Fruit fly (Drosophila melanogaster) whole organism, embryonic: ENCODE measurements around the gene SkpA.

Experiments
- Atf3 ChIP-seq: fragments of 200-800 bp; sonication (Bioruptor generic); optimal IDR thresholded peaks from 3 replicates; lab custom pipeline; 2016; ENCODE audit warnings: missing biosample characterization, missing genetic modification characterization
- B-H1 ChIP-seq: fragments of 200-800 bp; sonication (Bioruptor generic); IDR thresholded peaks from 3 replicates; pipeline ENCODE4 v1.3.6; 2022; ENCODE audit warnings: missing biosample characterization, missing genetic modification characterization
- CG10147 ChIP-seq: fragments of 200-800 bp; sonication (Bioruptor generic); optimal IDR thresholded peaks from 2 replicates; lab custom pipeline; 2019; ENCODE audit warnings: missing biosample characterization, mild to moderate bottlenecking, missing genetic modification characterization, moderate library complexity
- CG10654 ChIP-seq: fragments of 200-800 bp; sonication (Bioruptor generic); optimal IDR thresholded peaks from 2 replicates; lab custom pipeline; 2016; ENCODE audit warnings: missing biosample characterization, missing genetic modification characterization
- CG11456 ChIP-seq: fragments of 200-800 bp; sonication (Bioruptor generic); IDR thresholded peaks from 3 replicates; pipeline ENCODE4 v1.3.6; 2022; ENCODE audit warnings: missing biosample characterization, missing genetic modification characterization
- CG12071 ChIP-seq: fragments of 200-800 bp; sonication (Bioruptor generic); optimal IDR thresholded peaks from 3 replicates; lab custom pipeline; 2018; ENCODE audit warnings: missing biosample characterization, mild to moderate bottlenecking, missing genetic modification characterization
- CG15011 ChIP-seq: fragments of 200-800 bp; sonication (Bioruptor generic); optimal IDR thresholded peaks from 3 replicates; lab custom pipeline; 2018; ENCODE audit warnings: missing biosample characterization, mild to moderate bottlenecking, missing genetic modification characterization
- CG15479 ChIP-seq: fragments of 200-800 bp; sonication (Bioruptor generic); optimal IDR thresholded peaks from 3 replicates; lab custom pipeline; 2019; ENCODE audit warnings: missing biosample characterization, mild to moderate bottlenecking, missing genetic modification characterization, moderate library complexity
- CG16815 ChIP-seq: fragments of 200-800 bp; sonication (Bioruptor generic); optimal IDR thresholded peaks from 3 replicates; lab custom pipeline; 2017; ENCODE audit warnings: missing biosample characterization, mild to moderate bottlenecking, missing genetic modification characterization
- CG16863 ChIP-seq: fragments of 200-800 bp; sonication (Bioruptor generic); optimal IDR thresholded peaks from 3 replicates; lab custom pipeline; 2016; ENCODE audit warnings: missing biosample characterization, missing genetic modification characterization
- CG17568 ChIP-seq: fragments of 200-800 bp; sonication (Bioruptor generic); optimal IDR thresholded peaks from 2 replicates; lab custom pipeline; 2018; ENCODE audit warnings: missing biosample characterization, mild to moderate bottlenecking, missing genetic modification characterization, moderate library complexity
- CG18764 ChIP-seq: fragments of 200-800 bp; sonication (Bioruptor generic); optimal IDR thresholded peaks from 3 replicates; lab custom pipeline; 2016; ENCODE audit warnings: missing biosample characterization, missing genetic modification characterization
- CG2678 ChIP-seq: fragments of 200-800 bp; sonication (Bioruptor generic); optimal IDR thresholded peaks from 3 replicates; lab custom pipeline; 2019; ENCODE audit warnings: missing biosample characterization, mild to moderate bottlenecking, missing genetic modification characterization, moderate library complexity
- CG2875 ChIP-seq: fragments of 200-800 bp; sonication (Bioruptor generic); optimal IDR thresholded peaks from 2 replicates; lab custom pipeline; 2017; ENCODE audit warnings: missing biosample characterization, mild to moderate bottlenecking, missing genetic modification characterization, missing genetic modification reagents
- CG30020 ChIP-seq: fragments of 200-800 bp; optimal IDR thresholded peaks from 2 replicates; lab custom pipeline; 2019; ENCODE audit warnings: missing biosample characterization, mild to moderate bottlenecking, missing genetic modification characterization, moderate library complexity
- CG31365 ChIP-seq: fragments of 200-800 bp; sonication (Bioruptor generic); optimal IDR thresholded peaks from 2 replicates; lab custom pipeline; 2018; ENCODE audit warnings: missing biosample characterization, mild to moderate bottlenecking, missing genetic modification characterization
- CG5180 ChIP-seq: fragments of 200-800 bp; sonication (Bioruptor generic); optimal IDR thresholded peaks from 3 replicates; lab custom pipeline; 2017; ENCODE audit warnings: missing biosample characterization, missing genetic modification characterization, mild to moderate bottlenecking, moderate library complexity, missing genetic modification reagents
- CG7357 ChIP-seq: fragments of 200-800 bp; sonication (Bioruptor generic); IDR thresholded peaks from 3 replicates; pipeline ENCODE4 v1.3.6; 2022; ENCODE audit warnings: missing biosample characterization, missing genetic modification characterization
- CG7963 ChIP-seq: fragments of 200-800 bp; sonication (Bioruptor generic); IDR thresholded peaks from 3 replicates; pipeline ENCODE4 v1.3.6; 2022; ENCODE audit warnings: missing biosample characterization, missing genetic modification characterization; ENCODE audit not compliant: partially characterized antibody
- CG8281 ChIP-seq: fragments of 200-800 bp; sonication (Bioruptor generic); optimal IDR thresholded peaks from 2 replicates; lab custom pipeline; 2018; ENCODE audit warnings: missing biosample characterization, mild to moderate bottlenecking, missing genetic modification characterization, moderate library complexity
- CG9215 ChIP-seq: fragments of 200-800 bp; sonication (Bioruptor generic); IDR thresholded peaks from 2 replicates; pipeline ENCODE4 v1.3.6; 2022; ENCODE audit warnings: missing biosample characterization, missing genetic modification characterization
- CG9437 ChIP-seq: fragments of 200-800 bp; sonication (Bioruptor generic); optimal IDR thresholded peaks from 2 replicates; lab custom pipeline; 2018; ENCODE audit warnings: missing biosample characterization, mild to moderate bottlenecking, missing genetic modification characterization
- CG9876 ChIP-seq: fragments of 200-800 bp; sonication (Bioruptor generic); optimal IDR thresholded peaks from 2 replicates; lab custom pipeline; 2016; ENCODE audit warnings: missing biosample characterization, missing genetic modification characterization
- D ChIP-seq, 2 experiments: fragments of 200-800 bp in 1 of 2; fragments of >200 bp in 1 of 2; sonication (Bioruptor generic) in 1 of 2; optimal IDR thresholded peaks; 2 replicates in 1 of 2; 3 replicates in 1 of 2; lab custom pipeline; 2017; ENCODE audit warnings: mild to moderate bottlenecking in 1 of 2, missing biosample characterization in 1 of 2, missing genetic modification characterization in 1 of 2, missing genetic modification reagents in 1 of 2
- Hr51 ChIP-seq, 2 experiments: fragments of 200-800 bp; sonication (Bioruptor generic); optimal IDR thresholded peaks; 2 replicates in 1 of 2; 3 replicates in 1 of 2; lab custom pipeline; 2016 to 2018; ENCODE audit warnings: missing biosample characterization in 2 of 2, missing genetic modification characterization in 2 of 2, mild to moderate bottlenecking in 1 of 2, moderate library complexity in 1 of 2
- Lim3 ChIP-seq: fragments of 200-800 bp; sonication (Bioruptor generic); IDR thresholded peaks from 2 replicates; pipeline ENCODE4 v1.3.6; 2022; ENCODE audit warnings: missing biosample characterization, missing genetic modification characterization
- Neu2 ChIP-seq: fragments of 200-800 bp; sonication (Bioruptor generic); optimal IDR thresholded peaks from 3 replicates; lab custom pipeline; 2016; ENCODE audit warnings: missing biosample characterization, missing genetic modification characterization, borderline replicate concordance
- Nf-YC ChIP-seq: fragments of 200-800 bp; optimal IDR thresholded peaks from 3 replicates; lab custom pipeline; 2019; ENCODE audit warnings: missing biosample characterization, mild to moderate bottlenecking, missing genetic modification characterization, moderate library complexity
- Oaz ChIP-seq: fragments of 200-800 bp; sonication (Bioruptor generic); IDR thresholded peaks from 2 replicates; pipeline ENCODE4 v1.3.6; 2022; ENCODE audit warnings: missing biosample characterization, missing genetic modification characterization
- Rfx ChIP-seq: fragments of 200-800 bp; sonication (Bioruptor generic); IDR thresholded peaks from 2 replicates; pipeline ENCODE4 v1.3.6; 2022; ENCODE audit warnings: missing biosample characterization, missing genetic modification characterization
- Side ChIP-seq: fragments of 200-800 bp; sonication (Bioruptor generic); optimal IDR thresholded peaks from 2 replicates; lab custom pipeline; 2016; ENCODE audit warnings: missing biosample characterization, missing genetic modification characterization
- Xbp1 ChIP-seq: fragments of 200-800 bp; sonication (Bioruptor generic); optimal IDR thresholded peaks from 3 replicates; lab custom pipeline; 2016; ENCODE audit warnings: missing biosample characterization, mild to moderate bottlenecking, missing genetic modification characterization
- ato ChIP-seq: fragments of 200-800 bp; sonication (Bioruptor generic); IDR thresholded peaks from 2 replicates; pipeline ENCODE4 v1.3.6; 2022; ENCODE audit warnings: missing biosample characterization, missing genetic modification characterization; ENCODE audit not compliant: partially characterized antibody
- bsh ChIP-seq, 2 experiments: fragments of 200-800 bp; sonication (Bioruptor generic); optimal IDR thresholded peaks; 2 replicates each; lab custom pipeline; 2017 to 2018; ENCODE audit warnings: mild to moderate bottlenecking in 2 of 2, missing biosample characterization in 2 of 2, missing genetic modification characterization in 2 of 2, moderate library complexity in 1 of 2
- crp ChIP-seq, 2 experiments: fragments of 200-800 bp; sonication (Bioruptor generic); optimal IDR thresholded peaks; 2 replicates in 1 of 2; 3 replicates in 1 of 2; lab custom pipeline; 2017; ENCODE audit warnings: missing biosample characterization in 2 of 2, missing genetic modification characterization in 2 of 2, mild to moderate bottlenecking in 1 of 2, moderate library complexity in 1 of 2
- disco-r ChIP-seq: fragments of 200-800 bp; sonication (Bioruptor generic); optimal IDR thresholded peaks from 2 replicates; lab custom pipeline; 2016; ENCODE audit warnings: missing biosample characterization, missing genetic modification characterization
- dysf ChIP-seq: fragments of 200-800 bp; sonication (Bioruptor generic); IDR thresholded peaks from 3 replicates; pipeline ENCODE4 v1.3.6; 2022; ENCODE audit warnings: missing biosample characterization, missing genetic modification characterization
- gfzf ChIP-seq: fragments of 200-800 bp; sonication (Bioruptor generic); optimal IDR thresholded peaks from 2 replicates; lab custom pipeline; 2016; ENCODE audit warnings: missing biosample characterization, mild to moderate bottlenecking, missing genetic modification characterization, moderate library complexity
- nerfin-2 ChIP-seq: fragments of 200-800 bp; sonication (Bioruptor generic); IDR thresholded peaks from 2 replicates; pipeline ENCODE4 v1.3.6; 2022; ENCODE audit warnings: missing biosample characterization, missing genetic modification characterization; ENCODE audit not compliant: partially characterized antibody
- org-1 ChIP-seq: fragments of 200-800 bp; sonication (Bioruptor generic); optimal IDR thresholded peaks from 2 replicates; lab custom pipeline; 2017; ENCODE audit warnings: missing biosample characterization, missing genetic modification characterization
- otp ChIP-seq: fragments of 200-800 bp; sonication (Bioruptor generic); IDR thresholded peaks from 3 replicates; pipeline ENCODE4, ENCODE4 v1.3.6; 2022; ENCODE audit warnings: missing biosample characterization, missing genetic modification characterization
- p53 ChIP-seq: fragments of 200-800 bp; sonication (Bioruptor generic); optimal IDR thresholded peaks from 2 replicates; lab custom pipeline; 2016; ENCODE audit warnings: missing biosample characterization, missing genetic modification characterization
- sc ChIP-seq, 3 experiments: fragments of >200 bp in 2 of 3; fragments of 200-800 bp in 1 of 3; sonication (Bioruptor generic) in 1 of 3; optimal IDR thresholded peaks; 2 replicates in 2 of 3; 3 replicates in 1 of 3; lab custom pipeline; 2017; ENCODE audit warnings: mild to moderate bottlenecking in 1 of 3, missing biosample characterization in 1 of 3, missing genetic modification characterization in 1 of 3, missing genetic modification reagents in 1 of 3
- seq ChIP-seq: fragments of 200-800 bp; sonication (Bioruptor generic); IDR thresholded peaks from 2 replicates; pipeline ENCODE4 v1.3.6; 2022; ENCODE audit warnings: missing biosample characterization, missing genetic modification characterization
- sqz ChIP-seq: fragments of 200-800 bp; sonication (Bioruptor generic); optimal IDR thresholded peaks from 3 replicates; lab custom pipeline; 2018; ENCODE audit warnings: missing biosample characterization, mild to moderate bottlenecking, missing genetic modification characterization
- sr ChIP-seq: fragments of 200-800 bp; sonication (Bioruptor generic); IDR thresholded peaks from 3 replicates; pipeline ENCODE4 v1.3.6; 2022; ENCODE audit warnings: missing biosample characterization, missing genetic modification characterization
- tio ChIP-seq: fragments of 200-800 bp; sonication (Bioruptor generic); optimal IDR thresholded peaks from 2 replicates; lab custom pipeline; 2017; ENCODE audit warnings: missing biosample characterization, missing genetic modification characterization, inconsistent platforms

Gene SkpA

dm6 chrX:686437-686972 is 30.6 kb downstream of the SkpA start, which contains the start of gene sdk (continued):
- TF ChIP-seq ato (GFP tag; lab: Robert Waterston, UW) (peak; percentile 65), D (optimal IDR thresholded peaks at IDR 0.05; lab: Kevin White, UChicago) (peak; percentile 76), D (GFP tag; optimal IDR thresholded peaks at IDR 0.05; lab: Kevin White, UChicago) (peak; percentile 91), CG10147 (GFP tag; lab: Kevin White, UChicago) (peak; percentile 86), CG16863 (peak; percentile 94), Lim3 (GFP tag; lab: Robert Waterston, UW) (no peak), CG12071 (peak; percentile 81), sr (peak; percentile 35; the same call in 1 of the 3 replicates), p53 (GFP tag; lab: Kevin White, UChicago) (peak; percentile 81), CG10654 (GFP tag; lab: Kevin White, UChicago) (peak; percentile 85), org-1 (GFP tag; lab: Kevin White, UChicago) (peak; percentile 94), tio (peak; percentile 90), CG17568 (GFP tag; lab: Kevin White, UChicago) (peak; percentile 87), Rfx (GFP tag; lab: Robert Waterston, UW) (peak; percentile 88), Xbp1 (peak; percentile 89), Atf3 (GFP tag; lab: Kevin White, UChicago) (peak; percentile 93), B-H1 (peak; percentile 75), CG9876 (GFP tag; lab: Kevin White, UChicago) (peak; percentile 83), CG16815 (peak; percentile 95), CG11456 (GFP tag; lab: Robert Waterston, UW) (peak; percentile 78; the same call in 2 of the 3 replicates), Oaz (GFP tag; lab: Robert Waterston, UW) (peak; percentile 69; the same call in 1 of the 2 replicates), CG15479 (GFP tag; lab: Kevin White, UChicago) (peak; percentile 84), CG15011 (GFP tag; lab: Kevin White, UChicago) (peak; percentile 78), sc (optimal IDR thresholded peaks at IDR 0.05; lab: Kevin White, UChicago) (no peak), sc (GFP tag; optimal IDR thresholded peaks at IDR 0.05; lab: Kevin White, UChicago) (peak; percentile 86), seq (GFP tag; lab: Robert Waterston, UW) (peak; percentile 90), Neu2 (GFP tag; lab: Kevin White, UChicago) (peak; percentile 73), CG2678 (tag; lab: Kevin White, UChicago) (peak; percentile 94), CG9215 (peak; percentile 90), sqz (peak; percentile 87), dysf (GFP tag; lab: Robert Waterston, UW) (peak; percentile 92), CG7357 (GFP tag; lab: Robert Waterston, UW) (peak; percentile 80), gfzf (GFP tag; lab: Kevin White, UChicago) (no peak), crp (GFP tag; optimal IDR thresholded peaks at IDR 0.05; lab: Kevin White, UChicago) (peak in 1 of 2 experiments; percentile 51), CG9437 (GFP tag; lab: Kevin White, UChicago) (peak; percentile 82), Side (GFP tag; lab: Kevin White, UChicago) (peak; percentile 94), CG30020 (tag; lab: Kevin White, UChicago) (peak; percentile 66), nerfin-2 (GFP tag; lab: Robert Waterston, UW) (peak; percentile 74), CG7963 (GFP tag; lab: Robert Waterston, UW) (peak; percentile 53; the same call in 2 of the 3 replicates), disco-r (GFP tag; lab: Kevin White, UChicago) (peak; percentile 86), CG5180 (GFP tag; lab: Kevin White, UChicago) (peak; percentile 88), CG8281 (peak; percentile 73), CG31365 (peak; percentile 65), otp (GFP tag; lab: Robert Waterston, UW) (peak; percentile 81), CG2875 (GFP tag; lab: Kevin White, UChicago) (peak; percentile 92), bsh (GFP tag; optimal IDR thresholded peaks at IDR 0.05; lab: Kevin White, UChicago) (peak; percentile 89 to 90), Nf-YC (tag; lab: Kevin White, UChicago) (peak; percentile 89), CG18764 (GFP tag; lab: Kevin White, UChicago) (peak; percentile 88), Hr51 (GFP tag; optimal IDR thresholded peaks at IDR 0.05; lab: Kevin White, UChicago) (peak; percentile 85 to 92)
